Fruit fly (Drosophila melanogaster) whole organism, wandering third instar larva: ENCODE results near the gene UBL3.

Experiments used
- HLH106 ChIP-seq: fragments of 200-800 bp; optimal IDR thresholded peaks from 3 replicates; lab custom pipeline; 2019; ENCODE audit warnings: missing biosample characterization, mild to moderate bottlenecking, missing genetic modification characterization, moderate library complexity
- OdsH ChIP-seq: fragments of 200-800 bp; sonication (Bioruptor generic); optimal IDR thresholded peaks from 2 replicates; lab custom pipeline; 2016; ENCODE audit warnings: missing biosample characterization, mild to moderate bottlenecking, missing genetic modification characterization
- br ChIP-seq: fragments of 200-800 bp; sonication (Bioruptor generic); optimal IDR thresholded peaks from 2 replicates; lab custom pipeline; 2016; ENCODE audit warnings: missing biosample characterization, missing genetic modification characterization

DNA sequence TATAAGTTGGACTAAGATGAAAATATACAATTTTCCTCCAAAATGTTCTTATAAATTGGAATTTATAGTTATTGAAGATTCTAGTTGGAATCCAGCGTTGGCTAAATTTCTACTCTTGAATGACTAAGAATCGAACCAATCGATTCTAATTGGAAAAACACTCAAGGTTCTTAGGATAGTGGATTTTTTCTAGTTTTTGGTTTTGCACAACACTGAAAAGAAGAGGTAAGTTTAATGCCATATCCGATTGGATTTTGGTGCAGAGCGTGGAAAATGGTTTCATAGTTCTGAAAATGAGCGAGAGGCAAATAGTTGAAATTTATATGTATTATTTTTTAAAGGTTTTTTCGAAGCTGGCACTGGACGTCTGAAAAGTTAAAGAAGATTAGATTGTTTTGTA, 22.6 kb upstream of the UBL3 start:
- TF ChIP-seq HLH106 (no peak), OdsH (GFP tag; lab: Kevin White, UChicago) (no peak), br (GFP tag; lab: Kevin White, UChicago) (no peak)
